Worm (Caenorhabditis elegans): ENCODE results near the gene C43F9.4.

Gene C43F9.4

DNA sequence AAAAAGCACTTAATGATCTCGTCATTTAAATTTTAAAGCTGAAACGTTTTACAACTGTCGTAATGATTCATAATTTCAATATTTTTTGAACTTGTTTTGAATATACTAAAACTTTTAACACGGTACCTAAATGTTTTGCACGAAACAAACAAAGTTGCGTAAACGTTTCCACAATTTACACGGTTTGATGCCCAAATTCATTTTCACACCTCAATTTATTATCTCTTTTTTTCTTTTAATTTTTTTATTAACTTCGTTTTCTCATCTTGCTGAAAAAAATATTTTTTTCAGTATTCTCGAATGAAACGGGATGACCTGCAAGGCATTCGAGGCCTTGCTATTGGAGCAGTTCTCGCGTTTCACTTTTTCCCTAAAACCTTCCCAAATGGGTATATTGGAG, 4.7 kb downstream of the C43F9.4 start, which contains the start of gene oac-8:
Gene oac-8, plus strand, starts transcription at position 301 of the 400 bp plus-strand sequence.
- TF ChIP-seq nhr-102 (tag; optimal IDR thresholded peaks at IDR 0.05) (no peak), egl-27 (tag; optimal IDR thresholded peaks at IDR 0.05) (no peak), cey-2 (tag; optimal IDR thresholded peaks at IDR 0.05; ENCODE audit: borderline replicate concordance, insufficient read depth) (no peak), ceh-32 (tag; optimal IDR thresholded peaks at IDR 0.05; ENCODE audit: poor library complexity) (no peak), mep-1 (tag; optimal IDR thresholded peaks at IDR 0.05) (no peak), F37D6.2 (tag; optimal IDR thresholded peaks at IDR 0.05) (no peak), ces-1 (GFP tag; optimal IDR thresholded peaks at IDR 0.05) (no peak), vab-7 (GFP tag; IDR thresholded peaks at IDR 0.05) (no peak), pqm-1 (tag; optimal IDR thresholded peaks at IDR 0.05) (no peak), snpc-4 (tag; optimal IDR thresholded peaks at IDR 0.05) (no peak), tra-1 (GFP tag; IDR thresholded peaks at IDR 0.05) (no peak)

DNA sequence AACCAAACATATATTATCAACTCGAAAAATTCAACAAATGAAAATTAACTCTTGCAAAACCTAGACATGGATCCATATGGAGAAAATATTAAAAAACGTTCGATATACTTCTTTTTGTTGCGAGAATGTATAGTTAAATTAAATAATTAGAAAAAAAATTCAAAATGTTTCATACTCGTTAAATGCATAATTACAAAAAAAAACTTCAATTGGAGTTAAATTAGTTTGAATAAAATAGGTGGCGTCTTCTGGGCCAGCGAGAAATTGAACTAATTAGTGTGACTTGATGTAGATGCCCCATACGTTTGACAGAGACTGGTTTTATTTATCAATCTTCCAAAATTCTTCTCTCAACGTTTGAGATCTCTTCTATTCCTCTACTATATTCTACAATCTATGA, 10.6 kb downstream of the C43F9.4 start, which contains the start of gene lgc-43:
Gene lgc-43, plus strand, starts transcription at position 301 of the 400 bp plus-strand sequence.
- TF ChIP-seq nhr-41 (GFP tag; IDR thresholded peaks at IDR 0.05) (no peak), dmd-8 (GFP tag; IDR thresholded peaks at IDR 0.05) (no peak), lsy-2 (tag; optimal IDR thresholded peaks at IDR 0.05) (no peak)

DNA sequence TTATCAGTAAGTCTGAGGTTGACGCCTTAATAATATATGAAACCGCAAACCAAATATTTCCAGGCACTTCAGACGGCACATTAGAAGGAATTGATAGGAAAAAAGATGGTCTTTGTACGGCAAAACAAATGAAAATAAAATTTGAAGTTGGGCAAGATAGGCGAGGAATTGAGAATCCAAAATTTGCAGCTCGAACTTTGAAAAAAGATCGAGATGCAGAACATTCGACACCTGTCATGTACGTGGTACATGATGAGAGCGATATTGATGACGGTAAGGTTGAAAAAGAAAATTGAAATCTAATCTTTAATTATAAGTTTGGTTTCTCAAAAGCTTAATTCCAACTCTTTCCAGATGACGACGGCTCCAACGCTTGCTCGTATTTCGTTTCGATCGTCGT, 11.4 kb downstream of the C43F9.4 start:
- TF ChIP-seq aha-1 (tag) (peak; percentile 91), T26A8.4 (GFP tag; IDR thresholded peaks at IDR 0.05) (no peak), Y5F2A.4 (GFP tag; optimal IDR thresholded peaks at IDR 0.05) (no peak), fos-1 (tag; optimal IDR thresholded peaks at IDR 0.05) (no peak), snpc-1.2 (GFP tag; IDR thresholded peaks at IDR 0.05) (no peak)

DNA sequence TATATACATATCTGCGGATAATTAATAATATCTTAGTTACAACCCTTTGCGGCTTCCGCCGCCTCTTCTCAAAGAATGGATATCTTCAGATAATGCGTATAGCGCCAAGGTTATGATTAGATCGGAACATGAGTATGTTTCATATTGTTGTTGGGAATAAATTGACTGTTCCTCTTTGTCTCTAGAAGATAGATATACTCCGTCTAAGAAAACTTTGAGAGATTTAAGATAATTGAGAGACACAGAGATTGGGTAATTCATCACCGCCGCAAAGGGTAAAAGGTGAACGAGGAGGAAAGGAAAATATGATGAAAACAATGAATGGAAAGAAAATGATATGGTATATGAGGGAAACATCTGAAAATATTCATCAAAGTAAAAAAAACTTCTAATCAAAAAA, 12.3 kb downstream of the C43F9.4 start:
- TF ChIP-seq lin-13 (GFP tag; optimal IDR thresholded peaks at IDR 0.05) (no peak), zag-1 (tag; optimal IDR thresholded peaks at IDR 0.05) (no peak), nhr-25 (tag; optimal IDR thresholded peaks at IDR 0.05; ENCODE audit: borderline replicate concordance, insufficient read depth) (no peak), unc-62 (GFP tag; optimal IDR thresholded peaks at IDR 0.05 in 1 of 2) (peak in 1 of 2 experiments; percentile 24), unc-62 (tag; optimal IDR thresholded peaks at IDR 0.05) (no peak), dmd-8 (GFP tag; IDR thresholded peaks at IDR 0.05) (no peak), sdz-12 (GFP tag; optimal IDR thresholded peaks at IDR 0.05) (no peak)

ce11 chrIV:10576050-10576449, 12.9 kb downstream of the C43F9.4 start, which contains the start of gene efn-2:
TSS of gene efn-2 (plus strand) at chrIV:10576350.
- TF ChIP-seq mes-2 (tag; optimal IDR thresholded peaks at IDR 0.05; ENCODE audit: poor library complexity, severe bottlenecking) (no peak), ceh-82 (tag; optimal IDR thresholded peaks at IDR 0.05) (no peak), aha-1 (tag) (peak; percentile 3), F49E8.2 (tag; optimal IDR thresholded peaks at IDR 0.05; ENCODE audit: borderline replicate concordance) (no peak), spr-3 (GFP tag; optimal IDR thresholded peaks at IDR 0.05) (no peak), T20F7.1 (GFP tag; optimal IDR thresholded peaks at IDR 0.05) (no peak), nhr-42 (GFP tag; IDR thresholded peaks at IDR 0.05) (no peak), ctbp-1 (GFP tag; IDR thresholded peaks at IDR 0.05) (no peak)

- TF ChIP-seq nhr-28 (tag; optimal IDR thresholded peaks at IDR 0.05): no peak
- TF ChIP-seq aha-1 (tag): peak; percentile 81
These were observed 14.5 kb downstream of the C43F9.4 start for ce11 chrIV:10574471-10574870.

Data from whole organism, L4 larva.